Fruit fly (Drosophila melanogaster) whole organism: ENCODE data around the gene CG3224.

Experiments
- CG8478 ChIP-seq: fragments of >200 bp; optimal IDR thresholded peaks from 2 replicates; lab custom pipeline; 2018; ENCODE audit warnings: inconsistent platforms
- Dll ChIP-seq: fragments of >200 bp; optimal IDR thresholded peaks from 2 replicates; lab custom pipeline; 2017
- pan ChIP-seq: fragments of >200 bp; optimal IDR thresholded peaks from 2 replicates; lab custom pipeline; 2017
- psq ChIP-seq: fragments of >200 bp; optimal IDR thresholded peaks from 2 replicates; lab custom pipeline; 2017
- usp ChIP-seq: fragments of >200 bp; optimal IDR thresholded peaks from 2 replicates; lab custom pipeline; 2017; ENCODE audit warnings: missing biosample characterization, missing genetic modification characterization, mixed read lengths

- TF ChIP-seq Dll (lab: Kevin White, UChicago): no peak
- no peak for TF ChIP-seq psq (lab: Kevin White, UChicago)
- TF ChIP-seq CG8478 (lab: Kevin White, UChicago): no peak
- no peak for TF ChIP-seq usp (GFP tag; lab: Kevin White, UChicago)
- TF ChIP-seq pan (lab: Kevin White, UChicago): no peak
Measured at dm6 chrX:6677826-6678489, 16.7 kb upstream of the CG3224 start, which contains the start of gene Fum1.
